Fruit fly (Drosophila melanogaster) whole organism, prepupa: ENCODE data around the gene CG14205.

Experiments used
- Blimp-1 ChIP-seq: fragments of 200-800 bp; sonication (Bioruptor generic); optimal IDR thresholded peaks from 3 replicates; lab custom pipeline; 2017; ENCODE audit warnings: missing biosample characterization, missing genetic modification characterization, mild to moderate bottlenecking, moderate library complexity, missing genetic modification reagents
- CG10631 ChIP-seq: fragments of 200-800 bp; sonication (Bioruptor generic); optimal IDR thresholded peaks from 2 replicates; lab custom pipeline; 2016; ENCODE audit warnings: missing biosample characterization, missing genetic modification characterization
- CG11294 ChIP-seq: fragments of 200-800 bp; sonication (Bioruptor generic); IDR thresholded peaks from 2 replicates; pipeline ENCODE4 v1.3.6; 2022; ENCODE audit warnings: missing biosample characterization, missing genetic modification characterization
- CG11762 ChIP-seq: fragments of 200-800 bp; sonication (Bioruptor generic); optimal IDR thresholded peaks from 3 replicates; lab custom pipeline; 2016; ENCODE audit warnings: missing biosample characterization, missing genetic modification characterization; ENCODE audit not compliant: insufficient read depth
- CG11902 ChIP-seq: fragments of 200-800 bp; sonication (Bioruptor generic); optimal IDR thresholded peaks from 3 replicates; lab custom pipeline; 2016; ENCODE audit warnings: missing biosample characterization, missing genetic modification characterization
- CG15336 ChIP-seq: fragments of 200-800 bp; sonication (Bioruptor generic); IDR thresholded peaks from 2 replicates; pipeline ENCODE4 v1.3.6; 2022; ENCODE audit warnings: missing biosample characterization, missing genetic modification characterization
- CG1621 ChIP-seq: fragments of 200-800 bp; sonication (Bioruptor generic); optimal IDR thresholded peaks from 3 replicates; lab custom pipeline; 2018; ENCODE audit warnings: missing biosample characterization, mild to moderate bottlenecking, missing genetic modification characterization
- CG16779 ChIP-seq: fragments of 200-800 bp; sonication (Bioruptor generic); optimal IDR thresholded peaks from 3 replicates; lab custom pipeline; 2017; ENCODE audit warnings: missing biosample characterization, mild to moderate bottlenecking, missing genetic modification characterization
- CG3032 ChIP-seq: fragments of 200-800 bp; optimal IDR thresholded peaks from 2 replicates; lab custom pipeline; 2019; ENCODE audit warnings: missing biosample characterization, mild to moderate bottlenecking, missing genetic modification characterization, moderate library complexity
- CG31627 ChIP-seq: fragments of 200-800 bp; sonication (Bioruptor generic); optimal IDR thresholded peaks from 3 replicates; lab custom pipeline; 2016; ENCODE audit warnings: missing biosample characterization, missing genetic modification characterization
- CG3919 ChIP-seq: fragments of 200-800 bp; sonication (Bioruptor generic); optimal IDR thresholded peaks from 3 replicates; lab custom pipeline; 2016; ENCODE audit warnings: missing biosample characterization, missing genetic modification characterization
- CG4318 ChIP-seq: fragments of 200-800 bp; sonication (Bioruptor generic); optimal IDR thresholded peaks from 3 replicates; lab custom pipeline; 2017; ENCODE audit warnings: missing biosample characterization, mild to moderate bottlenecking, missing genetic modification characterization
- CG6163 ChIP-seq: fragments of 200-800 bp; sonication (Bioruptor generic); IDR thresholded peaks from 3 replicates; pipeline ENCODE4 v1.3.6; 2022; ENCODE audit warnings: missing biosample characterization, missing genetic modification characterization
- CG6276 ChIP-seq: fragments of 200-800 bp; sonication (Bioruptor generic); optimal IDR thresholded peaks from 2 replicates; lab custom pipeline; 2017; ENCODE audit warnings: missing biosample characterization, mild to moderate bottlenecking, missing genetic modification characterization
- CG6792 ChIP-seq: fragments of 200-800 bp; sonication (Bioruptor generic); optimal IDR thresholded peaks from 3 replicates; lab custom pipeline; 2016; ENCODE audit warnings: missing biosample characterization, missing genetic modification characterization
- CG6808 ChIP-seq: fragments of 200-800 bp; sonication (Bioruptor generic); optimal IDR thresholded peaks from 3 replicates; lab custom pipeline; 2017; ENCODE audit warnings: missing biosample characterization, missing genetic modification characterization, mild to moderate bottlenecking, moderate library complexity, missing genetic modification reagents
- CG6854 ChIP-seq: fragments of 200-800 bp; sonication (Bioruptor generic); optimal IDR thresholded peaks from 2 replicates; lab custom pipeline; 2017; ENCODE audit warnings: missing biosample characterization, mild to moderate bottlenecking, missing genetic modification characterization
- CG8119 ChIP-seq: fragments of 200-800 bp; sonication (Bioruptor generic); IDR thresholded peaks from 3 replicates; pipeline ENCODE4 v1.3.6; 2022; ENCODE audit warnings: missing biosample characterization, missing genetic modification characterization
- CG8632 ChIP-seq: fragments of 200-800 bp; sonication (Bioruptor generic); optimal IDR thresholded peaks from 3 replicates; lab custom pipeline; 2016; ENCODE audit warnings: missing biosample characterization, missing genetic modification characterization
- CG9139 ChIP-seq: fragments of 200-800 bp; sonication (Bioruptor generic); optimal IDR thresholded peaks from 3 replicates; lab custom pipeline; 2017; ENCODE audit warnings: missing biosample characterization, mild to moderate bottlenecking, missing genetic modification characterization
- Eip75B ChIP-seq: fragments of 200-800 bp; sonication (Bioruptor generic); optimal IDR thresholded peaks from 3 replicates; lab custom pipeline; 2016; ENCODE audit warnings: missing biosample characterization, missing genetic modification characterization
- Eip78C ChIP-seq: fragments of 200-800 bp; sonication (Bioruptor generic); peaks from one replicate; lab custom pipeline; 2016; ENCODE audit warnings: missing biosample characterization, missing genetic modification characterization
- Eip93F ChIP-seq: fragments of 200-800 bp; sonication (Bioruptor generic); optimal IDR thresholded peaks from 2 replicates; lab custom pipeline; 2016; ENCODE audit warnings: missing biosample characterization, mild to moderate bottlenecking, missing genetic modification characterization
- Ets21C ChIP-seq: fragments of 200-800 bp; sonication (Bioruptor generic); optimal IDR thresholded peaks from 3 replicates; lab custom pipeline; 2016; ENCODE audit warnings: missing biosample characterization, missing genetic modification characterization
- Gug ChIP-seq: fragments of 200-800 bp; sonication (Bioruptor generic); IDR thresholded peaks from 2 replicates; pipeline ENCODE4 v1.3.6; 2022; ENCODE audit warnings: missing biosample characterization, missing genetic modification characterization
- Hr38 ChIP-seq: sonication (Bioruptor generic); optimal IDR thresholded peaks from 2 replicates; lab custom pipeline; 2016; ENCODE audit warnings: missing biosample characterization, missing genetic modification characterization
- Hr39 ChIP-seq: fragments of 200-800 bp; sonication (Bioruptor generic); optimal IDR thresholded peaks from 2 replicates; lab custom pipeline; 2016; ENCODE audit warnings: missing biosample characterization, missing genetic modification characterization
- Hr4 ChIP-seq: fragments of 200-800 bp; sonication (Bioruptor generic); optimal IDR thresholded peaks from 3 replicates; lab custom pipeline; 2016; ENCODE audit warnings: missing biosample characterization, missing genetic modification characterization
- Lpt ChIP-seq: fragments of 200-800 bp; sonication (Bioruptor generic); optimal IDR thresholded peaks from 3 replicates; lab custom pipeline; 2016; ENCODE audit warnings: missing biosample characterization, missing genetic modification characterization
- OdsH ChIP-seq: fragments of 200-800 bp; sonication (Bioruptor generic); optimal IDR thresholded peaks from 3 replicates; lab custom pipeline; 2016; ENCODE audit warnings: missing biosample characterization, missing genetic modification characterization
- Smox ChIP-seq: fragments of 200-800 bp; sonication (Bioruptor generic); optimal IDR thresholded peaks from 3 replicates; lab custom pipeline; 2016; ENCODE audit warnings: missing biosample characterization, missing genetic modification characterization
- Sox102F ChIP-seq: fragments of 200-800 bp; sonication (Bioruptor generic); optimal IDR thresholded peaks from 2 replicates; lab custom pipeline; 2016; ENCODE audit warnings: missing biosample characterization, mild to moderate bottlenecking, missing genetic modification characterization
- Sox14 ChIP-seq: fragments of 200-800 bp; sonication (Bioruptor generic); optimal IDR thresholded peaks from 3 replicates; lab custom pipeline; 2016; ENCODE audit warnings: missing biosample characterization, missing genetic modification characterization
- Sox15 ChIP-seq: fragments of 200-800 bp; sonication (Bioruptor generic); optimal IDR thresholded peaks from 3 replicates; lab custom pipeline; 2016; ENCODE audit warnings: missing biosample characterization, missing genetic modification characterization
- achi ChIP-seq: fragments of 200-800 bp; sonication (Bioruptor generic); optimal IDR thresholded peaks from 3 replicates; lab custom pipeline; 2016; ENCODE audit warnings: missing biosample characterization, missing genetic modification characterization
- acj6 ChIP-seq: fragments of 200-800 bp; sonication (Bioruptor generic); optimal IDR thresholded peaks from 3 replicates; lab custom pipeline; 2016; ENCODE audit warnings: missing biosample characterization, missing genetic modification characterization
- dsx ChIP-seq: fragments of 200-800 bp; optimal IDR thresholded peaks from 3 replicates; lab custom pipeline; 2019; ENCODE audit warnings: missing biosample characterization, mild to moderate bottlenecking, missing genetic modification characterization, moderate library complexity; ENCODE audit not compliant: poor library complexity, severe bottlenecking
- eg ChIP-seq: fragments of 200-800 bp; sonication (Bioruptor generic); IDR thresholded peaks from 3 replicates; pipeline ENCODE4 v1.3.6; 2022; ENCODE audit warnings: missing biosample characterization, missing genetic modification characterization
- fd59A ChIP-seq: fragments of 200-800 bp; sonication (Bioruptor generic); optimal IDR thresholded peaks from 2 replicates; lab custom pipeline; 2017; ENCODE audit warnings: missing biosample characterization, mild to moderate bottlenecking, missing genetic modification characterization, missing genetic modification reagents
- fd85E ChIP-seq: fragments of 200-800 bp; sonication (Bioruptor generic); optimal IDR thresholded peaks from 3 replicates; lab custom pipeline; 2016; ENCODE audit warnings: missing biosample characterization, missing genetic modification characterization
- fkh ChIP-seq: fragments of 200-800 bp; sonication (Bioruptor generic); optimal IDR thresholded peaks from 3 replicates; lab custom pipeline; 2017; ENCODE audit warnings: missing biosample characterization, mild to moderate bottlenecking, missing genetic modification characterization, moderate library complexity
- lz ChIP-seq: fragments of 200-800 bp; sonication (Bioruptor generic); optimal IDR thresholded peaks from 3 replicates; lab custom pipeline; 2016; ENCODE audit warnings: missing biosample characterization, missing genetic modification characterization
- net ChIP-seq: fragments of 200-800 bp; sonication (Bioruptor generic); optimal IDR thresholded peaks from 3 replicates; lab custom pipeline; 2016; ENCODE audit warnings: missing biosample characterization, missing genetic modification characterization
- pdm3 ChIP-seq: fragments of 200-800 bp; sonication (Bioruptor generic); optimal IDR thresholded peaks from 3 replicates; lab custom pipeline; 2016; ENCODE audit warnings: missing biosample characterization, missing genetic modification characterization
- salr ChIP-seq, 2 experiments: fragments of 200-800 bp; sonication (Bioruptor generic); optimal IDR thresholded peaks; 3 replicates each; lab custom pipeline; 2016 to 2018; ENCODE audit warnings: missing biosample characterization in 2 of 2, missing genetic modification characterization in 2 of 2, mild to moderate bottlenecking in 1 of 2
- spab ChIP-seq: fragments of 200-800 bp; sonication (Bioruptor generic); optimal IDR thresholded peaks from 2 replicates; lab custom pipeline; 2017; ENCODE audit warnings: missing biosample characterization, mild to moderate bottlenecking, missing genetic modification characterization, missing genetic modification reagents
- topi ChIP-seq: fragments of 200-800 bp; sonication (Bioruptor generic); optimal IDR thresholded peaks from 3 replicates; lab custom pipeline; 2016; ENCODE audit warnings: missing biosample characterization, missing genetic modification characterization

CG14205 gene

DNA sequence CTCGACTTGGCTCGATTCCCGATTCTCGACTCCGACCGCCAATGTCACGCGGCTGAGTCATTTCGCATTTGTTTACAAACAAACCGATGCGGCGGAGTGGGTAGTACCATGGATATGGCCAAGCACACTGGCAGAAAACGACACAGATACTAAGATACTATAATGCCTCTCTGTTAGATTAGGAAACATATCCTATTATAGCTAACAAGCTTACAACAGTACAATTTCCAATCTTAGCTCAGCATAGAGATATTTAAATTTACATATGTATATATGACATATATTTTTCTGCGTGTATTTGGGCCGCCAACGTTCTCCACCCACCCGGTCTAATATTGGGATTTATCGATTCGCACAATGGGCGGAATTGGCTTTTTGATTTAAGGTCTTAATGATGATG, 11.5 kb downstream of the CG14205 start (continued):
- TF ChIP-seq pdm3 (GFP tag; lab: Kevin White, UChicago), result peak; percentile 66
- TF ChIP-seq CG6792 (GFP tag; lab: Kevin White, UChicago), result peak; percentile 65
- TF ChIP-seq fd85E (GFP tag; lab: Kevin White, UChicago), result no peak
- TF ChIP-seq spab, result peak; percentile 54
- peak; percentile 83 for TF ChIP-seq topi (GFP tag; lab: Kevin White, UChicago)
- TF ChIP-seq Sox102F, result peak; percentile 37
- peak; percentile 27 for TF ChIP-seq CG1621 (tag; lab: Kevin White, UChicago)
- no peak for TF ChIP-seq Hr38
- peak; percentile 74 for TF ChIP-seq achi
- TF ChIP-seq salr (GFP tag; optimal IDR thresholded peaks at IDR 0.05; lab: Kevin White, UChicago), result peak; percentile 11 to 79
- TF ChIP-seq OdsH (GFP tag; lab: Kevin White, UChicago), result peak; percentile 67
- peak; percentile 21 for TF ChIP-seq CG8632 (GFP tag; lab: Kevin White, UChicago)
- TF ChIP-seq Smox (GFP tag; lab: Kevin White, UChicago), result peak; percentile 39
- TF ChIP-seq CG15336 (GFP tag; lab: Robert Waterston, UW), result peak; percentile 86
- TF ChIP-seq Eip78C (GFP tag; lab: Kevin White, UChicago), result peak; percentile 92
- peak; percentile 73 for TF ChIP-seq CG11294 (GFP tag; lab: Robert Waterston, UW)
- peak; percentile 58 for TF ChIP-seq CG11902 (GFP tag; lab: Kevin White, UChicago)
- no peak for TF ChIP-seq CG6854 (GFP tag; lab: Kevin White, UChicago)
- TF ChIP-seq Hr39 (GFP tag; lab: Kevin White, UChicago), result peak; percentile 48
- peak; percentile 60 for TF ChIP-seq Lpt (GFP tag; lab: Kevin White, UChicago)
- peak; percentile 89 for TF ChIP-seq CG6163 (GFP tag; lab: Robert Waterston, UW)
- peak; percentile 69 for TF ChIP-seq Sox14 (GFP tag; lab: Kevin White, UChicago)
- TF ChIP-seq CG16779 (tag; lab: Kevin White, UChicago), result peak; percentile 57
- TF ChIP-seq lz (GFP tag; lab: Kevin White, UChicago), result peak; percentile 70
- TF ChIP-seq fd59A (GFP tag; lab: Kevin White, UChicago), result peak; percentile 55
- TF ChIP-seq acj6 (GFP tag; lab: Kevin White, UChicago), result peak; percentile 63
- TF ChIP-seq net (GFP tag; lab: Kevin White, UChicago), result peak; percentile 63
- TF ChIP-seq CG6276, result peak; percentile 61
- TF ChIP-seq fkh (GFP tag; lab: Kevin White, UChicago), result peak; percentile 25
- TF ChIP-seq CG9139 (GFP tag; lab: Kevin White, UChicago), result no peak
- TF ChIP-seq Eip75B (GFP tag; lab: Kevin White, UChicago), result peak; percentile 80
- TF ChIP-seq CG11762 (GFP tag; lab: Kevin White, UChicago), result peak; percentile 40

DNA sequence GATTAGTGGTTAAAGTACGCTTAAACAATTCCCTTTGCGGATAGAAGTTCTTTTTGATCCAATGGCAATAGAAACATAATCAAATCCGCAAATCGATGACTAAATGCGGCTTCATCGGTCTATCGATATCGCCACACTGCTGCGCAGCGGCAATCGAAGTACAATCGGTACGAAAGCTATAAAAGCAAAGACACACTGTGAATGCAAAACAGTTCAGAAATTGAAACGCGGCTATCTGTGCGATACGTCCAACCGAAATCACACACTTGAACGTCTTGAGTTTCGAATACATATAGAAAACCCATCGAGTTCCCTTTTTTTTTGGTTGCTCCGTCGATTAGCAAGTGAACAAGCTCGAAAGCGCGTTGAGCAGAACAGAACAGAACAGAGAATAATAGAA, 12.6 kb downstream of the CG14205 start, which contains the start of gene CG14207:
CG14207 (plus strand) TSS at position 203 of the 400 bp plus-strand sequence.
- TF ChIP-seq Blimp-1 (GFP tag; lab: Kevin White, UChicago) (no peak), CG8119 (GFP tag; lab: Robert Waterston, UW) (no peak), CG6854 (GFP tag; lab: Kevin White, UChicago) (no peak), salr (GFP tag; optimal IDR thresholded peaks at IDR 0.05; lab: Kevin White, UChicago) (no peak), CG15336 (GFP tag; lab: Robert Waterston, UW) (no peak), CG11762 (GFP tag; lab: Kevin White, UChicago) (no peak), Gug (GFP tag; lab: Robert Waterston, UW) (no peak), CG3032 (peak; percentile 0), Hr39 (GFP tag; lab: Kevin White, UChicago) (no peak), CG9139 (GFP tag; lab: Kevin White, UChicago) (no peak), Hr4 (GFP tag; lab: Kevin White, UChicago) (no peak), CG6808 (GFP tag; lab: Kevin White, UChicago) (peak; percentile 31), Eip93F (GFP tag; lab: Kevin White, UChicago) (no peak), eg (GFP tag; lab: Robert Waterston, UW) (peak; percentile 28; the same call in 1 of the 3 replicates), CG11902 (GFP tag; lab: Kevin White, UChicago) (no peak), CG6163 (GFP tag; lab: Robert Waterston, UW) (peak; percentile 47; the same call in 1 of the 3 replicates), lz (GFP tag; lab: Kevin White, UChicago) (no peak), CG10631 (GFP tag; lab: Kevin White, UChicago) (no peak), CG6792 (GFP tag; lab: Kevin White, UChicago) (no peak), Sox14 (GFP tag; lab: Kevin White, UChicago) (peak; percentile 34), Smox (GFP tag; lab: Kevin White, UChicago) (no peak), CG16779 (tag; lab: Kevin White, UChicago) (peak; percentile 29), CG8632 (GFP tag; lab: Kevin White, UChicago) (no peak), Lpt (GFP tag; lab: Kevin White, UChicago) (no peak), fd59A (GFP tag; lab: Kevin White, UChicago) (no peak), CG1621 (tag; lab: Kevin White, UChicago) (no peak), Ets21C (no peak), OdsH (GFP tag; lab: Kevin White, UChicago) (no peak), Sox102F (peak; percentile 11), Sox15 (GFP tag; lab: Kevin White, UChicago) (no peak), CG3919 (peak; percentile 2), CG31627 (GFP tag; lab: Kevin White, UChicago) (no peak), CG4318 (GFP tag; lab: Kevin White, UChicago) (no peak), dsx (GFP tag; lab: Kevin White, UChicago) (no peak), CG11294 (GFP tag; lab: Robert Waterston, UW) (no peak)
